Fruit fly (Drosophila melanogaster) whole organism, embryonic: ENCODE measurements around the gene Ttc19.

Source experiments
- Atf6 ChIP-seq: fragments of 200-800 bp; sonication (Bioruptor generic); IDR thresholded peaks from 2 replicates; pipeline ENCODE4 v1.3.6; 2022; ENCODE audit warnings: missing biosample characterization, missing genetic modification characterization
- CG11695 ChIP-seq: fragments of 200-800 bp; sonication (Bioruptor generic); IDR thresholded peaks from 3 replicates; pipeline ENCODE4 v1.3.6; 2022; ENCODE audit warnings: missing biosample characterization, missing genetic modification characterization
- CG13624 ChIP-seq: fragments of 200-800 bp; sonication (Bioruptor generic); optimal IDR thresholded peaks from 2 replicates; lab custom pipeline; 2016; ENCODE audit warnings: missing biosample characterization, missing genetic modification characterization
- CG14667 ChIP-seq: fragments of 200-800 bp; sonication (Bioruptor generic); IDR thresholded peaks from 2 replicates; pipeline ENCODE4 v1.3.6; 2022; ENCODE audit warnings: missing biosample characterization, missing genetic modification characterization
- CG14860 ChIP-seq: fragments of 200-800 bp; sonication (Bioruptor generic); IDR thresholded peaks from 3 replicates; pipeline ENCODE4 v1.3.6; 2022; ENCODE audit warnings: missing biosample characterization, missing genetic modification characterization; ENCODE audit not compliant: partially characterized antibody
- CG15479 ChIP-seq: fragments of 200-800 bp; sonication (Bioruptor generic); optimal IDR thresholded peaks from 3 replicates; lab custom pipeline; 2019; ENCODE audit warnings: missing biosample characterization, mild to moderate bottlenecking, missing genetic modification characterization, moderate library complexity
- CG16813 ChIP-seq: fragments of 200-800 bp; sonication (Bioruptor generic); IDR thresholded peaks from 3 replicates; pipeline ENCODE4 v1.3.6; 2022; ENCODE audit warnings: missing biosample characterization, missing genetic modification characterization; ENCODE audit not compliant: partially characterized antibody
- CG17912 ChIP-seq: fragments of 200-800 bp; sonication (Bioruptor generic); optimal IDR thresholded peaks from 2 replicates; lab custom pipeline; 2018; ENCODE audit warnings: missing biosample characterization, mild to moderate bottlenecking, missing genetic modification characterization
- CG31441 ChIP-seq: fragments of 200-800 bp; sonication (Bioruptor generic); IDR thresholded peaks from 2 replicates; pipeline ENCODE4 v1.3.6; 2022; ENCODE audit warnings: missing biosample characterization, missing genetic modification characterization
- CG3163 ChIP-seq: fragments of 200-800 bp; sonication (Bioruptor generic); optimal IDR thresholded peaks from 3 replicates; lab custom pipeline; 2016; ENCODE audit warnings: missing biosample characterization, missing genetic modification characterization
- CG32772 ChIP-seq: fragments of 200-800 bp; sonication (Bioruptor generic); IDR thresholded peaks from 2 replicates; pipeline ENCODE4 v1.3.6; 2022; ENCODE audit warnings: missing biosample characterization, missing genetic modification characterization
- CG43689 ChIP-seq: fragments of 200-800 bp; sonication (Bioruptor generic); IDR thresholded peaks from 2 replicates; pipeline ENCODE4 v1.3.6; 2022; ENCODE audit warnings: missing biosample characterization, missing genetic modification characterization
- CG6254 ChIP-seq: fragments of 200-800 bp; sonication (Bioruptor generic); optimal IDR thresholded peaks from 3 replicates; lab custom pipeline; 2017; ENCODE audit warnings: mild to moderate bottlenecking, missing biosample characterization, missing genetic modification reagents, missing genetic modification characterization
- CG6654 ChIP-seq: fragments of 200-800 bp; sonication (Bioruptor generic); optimal IDR thresholded peaks from 2 replicates; lab custom pipeline; 2017; ENCODE audit warnings: missing biosample characterization, mild to moderate bottlenecking, missing genetic modification characterization
- CG6689 ChIP-seq: fragments of 200-800 bp; sonication (Bioruptor generic); IDR thresholded peaks from 2 replicates; pipeline ENCODE4 v1.3.6; 2022; ENCODE audit warnings: missing biosample characterization, missing genetic modification characterization
- CG6813 ChIP-seq: fragments of 200-800 bp; sonication (Bioruptor generic); optimal IDR thresholded peaks from 2 replicates; lab custom pipeline; 2017; ENCODE audit warnings: missing biosample characterization, missing genetic modification characterization, mild to moderate bottlenecking, moderate library complexity, missing genetic modification reagents
- CG7556 ChIP-seq: fragments of 200-800 bp; sonication (Bioruptor generic); optimal IDR thresholded peaks from 2 replicates; lab custom pipeline; 2017; ENCODE audit warnings: missing biosample characterization, mild to moderate bottlenecking, missing genetic modification characterization
- CG7786 ChIP-seq: fragments of 200-800 bp; sonication (Bioruptor generic); optimal IDR thresholded peaks from 2 replicates; lab custom pipeline; 2016; ENCODE audit warnings: missing biosample characterization, missing genetic modification characterization
- CG8359 ChIP-seq: fragments of 200-800 bp; sonication (Bioruptor generic); optimal IDR thresholded peaks from 2 replicates; lab custom pipeline; 2017; ENCODE audit warnings: missing biosample characterization, mild to moderate bottlenecking, missing genetic modification characterization, borderline replicate concordance
- CG8765 ChIP-seq: fragments of 200-800 bp; sonication (Bioruptor generic); IDR thresholded peaks from 2 replicates; pipeline ENCODE4 v1.3.6; 2022; ENCODE audit warnings: missing biosample characterization, missing genetic modification characterization
- CG9609 ChIP-seq: fragments of 200-800 bp; sonication (Bioruptor generic); optimal IDR thresholded peaks from 3 replicates; lab custom pipeline; 2016; ENCODE audit warnings: missing biosample characterization, missing genetic modification characterization
- CG9727 ChIP-seq: fragments of 200-800 bp; sonication (Bioruptor generic); optimal IDR thresholded peaks from 3 replicates; lab custom pipeline; 2017; ENCODE audit warnings: missing biosample characterization, mild to moderate bottlenecking, missing genetic modification characterization
- E2f1 ChIP-seq: fragments of 200-800 bp; sonication (Bioruptor generic); IDR thresholded peaks from 2 replicates; pipeline ENCODE4 v1.3.6; 2022; ENCODE audit warnings: missing biosample characterization, missing genetic modification characterization
- Hey ChIP-seq: fragments of 200-800 bp; sonication (Bioruptor generic); optimal IDR thresholded peaks from 3 replicates; lab custom pipeline; 2018; ENCODE audit warnings: missing biosample characterization, mild to moderate bottlenecking, missing genetic modification characterization
- Mad ChIP-seq: fragments of 200-800 bp; sonication (Bioruptor generic); optimal IDR thresholded peaks from 2 replicates; lab custom pipeline; 2016; ENCODE audit warnings: missing biosample characterization, missing genetic modification characterization
- NfI ChIP-seq: fragments of 200-800 bp; sonication (Bioruptor generic); optimal IDR thresholded peaks from 3 replicates; lab custom pipeline; 2018; ENCODE audit warnings: missing biosample characterization, mild to moderate bottlenecking, missing genetic modification characterization, moderate library complexity
- Side ChIP-seq: fragments of 200-800 bp; sonication (Bioruptor generic); optimal IDR thresholded peaks from 2 replicates; lab custom pipeline; 2016; ENCODE audit warnings: missing biosample characterization, missing genetic modification characterization
- Spps ChIP-seq: fragments of 200-800 bp; sonication (Bioruptor generic); optimal IDR thresholded peaks from 2 replicates; lab custom pipeline; 2018; ENCODE audit warnings: missing biosample characterization, mild to moderate bottlenecking, missing genetic modification characterization
- Xbp1 ChIP-seq: fragments of 200-800 bp; sonication (Bioruptor generic); optimal IDR thresholded peaks from 3 replicates; lab custom pipeline; 2016; ENCODE audit warnings: missing biosample characterization, mild to moderate bottlenecking, missing genetic modification characterization
- abd-A ChIP-seq: fragments of 200-800 bp; sonication (Bioruptor generic); optimal IDR thresholded peaks from 3 replicates; lab custom pipeline; 2019; ENCODE audit warnings: missing biosample characterization, mild to moderate bottlenecking, missing genetic modification characterization, moderate library complexity
- bigmax ChIP-seq: fragments of 200-800 bp; sonication (Bioruptor generic); optimal IDR thresholded peaks from 2 replicates; lab custom pipeline; 2018; ENCODE audit warnings: missing biosample characterization, mild to moderate bottlenecking, missing genetic modification characterization
- chif ChIP-seq, 2 experiments: fragments of 200-800 bp; sonication (Bioruptor generic); optimal IDR thresholded peaks; 3 replicates each; lab custom pipeline; 2016; ENCODE audit warnings: missing biosample characterization in 2 of 2, missing genetic modification characterization in 2 of 2
- dm ChIP-seq: fragments of 200-800 bp; sonication (Bioruptor generic); optimal IDR thresholded peaks from 3 replicates; lab custom pipeline; 2016; ENCODE audit warnings: missing biosample characterization, missing genetic modification characterization
- dmrt99B ChIP-seq: fragments of 200-800 bp; sonication (Bioruptor generic); optimal IDR thresholded peaks from 2 replicates; lab custom pipeline; 2018; ENCODE audit warnings: missing biosample characterization, mild to moderate bottlenecking, missing genetic modification characterization, moderate library complexity
- eve ChIP-seq, 2 experiments: fragments of >200 bp; optimal IDR thresholded peaks; 2 replicates each; lab custom pipeline; 2017; ENCODE audit warnings: missing biosample characterization in 2 of 2, missing genetic modification characterization in 2 of 2
- eyg ChIP-seq: fragments of 200-800 bp; sonication (Bioruptor generic); optimal IDR thresholded peaks from 3 replicates; lab custom pipeline; 2016; ENCODE audit warnings: missing biosample characterization, missing genetic modification characterization
- grau ChIP-seq: fragments of 200-800 bp; optimal IDR thresholded peaks from 3 replicates; lab custom pipeline; 2019; ENCODE audit warnings: missing biosample characterization, mild to moderate bottlenecking, missing genetic modification characterization, moderate library complexity
- gt ChIP-seq: fragments of 200-800 bp; sonication (Bioruptor generic); IDR thresholded peaks from 2 replicates; pipeline ENCODE4 v1.3.6; 2022; ENCODE audit warnings: missing biosample characterization, missing genetic modification characterization
- jing ChIP-seq: fragments of 200-800 bp; sonication (Bioruptor generic); optimal IDR thresholded peaks from 2 replicates; lab custom pipeline; 2018; ENCODE audit warnings: missing biosample characterization, mild to moderate bottlenecking, missing genetic modification characterization
- ken ChIP-seq: fragments of 200-800 bp; sonication (Bioruptor generic); IDR thresholded peaks from 3 replicates; pipeline ENCODE4 v1.3.6; 2022; ENCODE audit warnings: missing biosample characterization, missing genetic modification characterization
- lmd ChIP-seq: fragments of 200-800 bp; sonication (Bioruptor generic); IDR thresholded peaks from 2 replicates; pipeline ENCODE4 v1.3.6; 2022; ENCODE audit warnings: missing biosample characterization, missing genetic modification characterization
- maf-S ChIP-seq: fragments of 200-800 bp; sonication (Bioruptor generic); optimal IDR thresholded peaks from 2 replicates; lab custom pipeline; 2016; ENCODE audit warnings: missing biosample characterization, missing genetic modification characterization
- prd ChIP-seq, 3 experiments: fragments of >200 bp in 2 of 3; fragments of 200-800 bp in 1 of 3; sonication (Bioruptor generic) in 1 of 3; optimal IDR thresholded peaks in 2 of 3; IDR thresholded peaks in 1 of 3; 2 replicates in 2 of 3; 3 replicates in 1 of 3; pipeline versions ENCODE4 v1.3.6 to Lab custom; 2017 to 2022; ENCODE audit warnings: missing biosample characterization in 1 of 3, missing genetic modification characterization in 1 of 3
- schlank ChIP-seq: fragments of 200-800 bp; sonication (Bioruptor generic); optimal IDR thresholded peaks from 2 replicates; lab custom pipeline; 2018; ENCODE audit warnings: missing biosample characterization, mild to moderate bottlenecking, missing genetic modification characterization
- tgo ChIP-seq: fragments of 200-800 bp; sonication (Bioruptor generic); IDR thresholded peaks from 3 replicates; pipeline ENCODE4 v1.3.6; 2022; ENCODE audit warnings: missing biosample characterization, missing genetic modification characterization
- tio ChIP-seq: fragments of 200-800 bp; sonication (Bioruptor generic); optimal IDR thresholded peaks from 2 replicates; lab custom pipeline; 2017; ENCODE audit warnings: missing biosample characterization, missing genetic modification characterization, inconsistent platforms
- wor ChIP-seq: fragments of 200-800 bp; sonication (Bioruptor generic); IDR thresholded peaks from 2 replicates; pipeline ENCODE4 v1.3.6; 2022; ENCODE audit warnings: missing biosample characterization, missing genetic modification characterization
- zf30C ChIP-seq: fragments of 200-800 bp; sonication (Bioruptor generic); optimal IDR thresholded peaks from 3 replicates; lab custom pipeline; 2018; ENCODE audit warnings: missing biosample characterization, mild to moderate bottlenecking, missing genetic modification characterization

The Ttc19 gene

dm6 chr2L:19024744-19025059 lies 20.2 kb downstream of the Ttc19 start (continued):
- TF ChIP-seq prd (optimal IDR thresholded peaks at IDR 0.05; lab: Kevin White, UChicago), result no peak
- 0 out of 3 replicates have a peak, but pooled peaks have one; percentile 1 for TF ChIP-seq prd (GFP tag; IDR thresholded peaks at IDR 0.05; lab: Robert Waterston, UW)
- TF ChIP-seq Xbp1 (GFP tag; lab: Kevin White, UChicago), result no peak
- peak; percentile 42 for TF ChIP-seq abd-A (tag; lab: Kevin White, UChicago)
- TF ChIP-seq Hey, result peak; percentile 41
- no peak for TF ChIP-seq Spps (tag; lab: Kevin White, UChicago)
- TF ChIP-seq E2f1 (GFP tag; lab: Robert Waterston, UW), result no peak
- TF ChIP-seq CG11695 (GFP tag; lab: Robert Waterston, UW), result 0 out of 3 replicates have a peak, but pooled peaks have one; percentile 1
- 0 out of 2 replicates have a peak, but pooled peaks have one; percentile 6 for TF ChIP-seq CG31441
- TF ChIP-seq CG7556 (GFP tag; lab: Kevin White, UChicago), result peak; percentile 60

- no peak for TF ChIP-seq CG43689 (GFP tag; lab: Robert Waterston, UW)
- TF ChIP-seq maf-S, result no peak
- TF ChIP-seq zf30C, result peak; percentile 51
- TF ChIP-seq CG32772, result peak; percentile 50; the same call in 1 of the 2 replicates
- peak; percentile 4 for TF ChIP-seq CG6254 (GFP tag; lab: Kevin White, UChicago)
- TF ChIP-seq CG16813 (GFP tag; lab: Robert Waterston, UW), result no peak
- peak; percentile 46 for TF ChIP-seq CG6813 (GFP tag; lab: Kevin White, UChicago)
- peak; percentile 87 for TF ChIP-seq dmrt99B (tag; lab: Kevin White, UChicago)
- TF ChIP-seq grau (tag; lab: Kevin White, UChicago), result peak; percentile 84
- TF ChIP-seq Side (GFP tag; lab: Kevin White, UChicago), result no peak
- TF ChIP-seq CG3163 (GFP tag; lab: Kevin White, UChicago), result no peak
- TF ChIP-seq CG6689, result peak; percentile 73
- TF ChIP-seq eve (GFP tag; optimal IDR thresholded peaks at IDR 0.05; lab: Kevin White, UChicago), result no peak
- TF ChIP-seq schlank (tag; lab: Kevin White, UChicago), result peak; percentile 21
- TF ChIP-seq wor (GFP tag; lab: Robert Waterston, UW), result peak; percentile 47; the same call in 1 of the 2 replicates
- TF ChIP-seq CG6654 (GFP tag; lab: Kevin White, UChicago), result peak; percentile 23
- TF ChIP-seq CG13624 (GFP tag; lab: Kevin White, UChicago), result peak; percentile 5
- peak; percentile 48; the same call in 2 of the 3 replicates for TF ChIP-seq tgo (GFP tag; lab: Robert Waterston, UW)
- TF ChIP-seq NfI (GFP tag; lab: Kevin White, UChicago), result peak; percentile 71
- TF ChIP-seq lmd (GFP tag; lab: Robert Waterston, UW), result peak; percentile 55
- TF ChIP-seq CG14667, result peak; percentile 21; the same call in 1 of the 2 replicates
- TF ChIP-seq CG9609, result no peak
- TF ChIP-seq CG7786, result no peak
- no peak for TF ChIP-seq Mad (GFP tag; lab: Kevin White, UChicago)
- no peak for TF ChIP-seq gt (GFP tag; lab: Robert Waterston, UW)
- no peak for TF ChIP-seq bigmax (GFP tag; lab: Kevin White, UChicago)
- TF ChIP-seq CG8765 (GFP tag; lab: Robert Waterston, UW), result no peak
- peak; percentile 41 for TF ChIP-seq jing (GFP tag; lab: Kevin White, UChicago)
- no peak; the same call in 2 of the 3 replicates for TF ChIP-seq ken (GFP tag; lab: Robert Waterston, UW)
- peak; percentile 70 for TF ChIP-seq CG9727
- no peak for TF ChIP-seq CG14860 (GFP tag; lab: Robert Waterston, UW)
- no peak for TF ChIP-seq CG15479 (GFP tag; lab: Kevin White, UChicago)
- TF ChIP-seq dm (GFP tag; lab: Kevin White, UChicago), result no peak
- TF ChIP-seq tio (GFP tag; lab: Kevin White, UChicago), result peak; percentile 40
- TF ChIP-seq CG8359 (GFP tag; lab: Kevin White, UChicago), result peak; percentile 13
- TF ChIP-seq eyg (GFP tag; lab: Kevin White, UChicago), result no peak
- no peak for TF ChIP-seq chif (GFP tag; optimal IDR thresholded peaks at IDR 0.05; lab: Kevin White, UChicago)
- TF ChIP-seq CG17912 (GFP tag; lab: Kevin White, UChicago), result no peak
- TF ChIP-seq Atf6 (GFP tag; lab: Robert Waterston, UW), result peak; percentile 70
Measured at dm6 chr2L:19023972-19024743, 20.8 kb downstream of the Ttc19 start.
